Worm (Caenorhabditis elegans): ENCODE results near the gene ttbk-6.

ce11 chrIII:5109401-5109800 lies 34.9 kb downstream of the ttbk-6 start, which contains the start of gene sax-2:
- TF ChIP-seq tbx-7 (tag; optimal IDR thresholded peaks at IDR 0.05) (no peak), rnt-1 (tag; optimal IDR thresholded peaks at IDR 0.05) (no peak), nfya-1 (tag; optimal IDR thresholded peaks at IDR 0.05) (no peak), ceh-48 (tag; optimal IDR thresholded peaks at IDR 0.05) (no peak), ets-4 (tag; optimal IDR thresholded peaks at IDR 0.05) (no peak), hlh-6 (tag; optimal IDR thresholded peaks at IDR 0.05) (no peak), hlh-15 (tag; optimal IDR thresholded peaks at IDR 0.05) (no peak), ceh-34 (tag; optimal IDR thresholded peaks at IDR 0.05) (no peak), sdc-2 (tag; optimal IDR thresholded peaks at IDR 0.05) (no peak), ahr-1 (tag; optimal IDR thresholded peaks at IDR 0.05) (no peak), pqm-1 (tag; optimal IDR thresholded peaks at IDR 0.05) (no peak), odd-2 (tag; optimal IDR thresholded peaks at IDR 0.05) (no peak)
